Worm (Caenorhabditis elegans): ENCODE data around the gene F49F1.11.

F49F1.11 gene

DNA sequence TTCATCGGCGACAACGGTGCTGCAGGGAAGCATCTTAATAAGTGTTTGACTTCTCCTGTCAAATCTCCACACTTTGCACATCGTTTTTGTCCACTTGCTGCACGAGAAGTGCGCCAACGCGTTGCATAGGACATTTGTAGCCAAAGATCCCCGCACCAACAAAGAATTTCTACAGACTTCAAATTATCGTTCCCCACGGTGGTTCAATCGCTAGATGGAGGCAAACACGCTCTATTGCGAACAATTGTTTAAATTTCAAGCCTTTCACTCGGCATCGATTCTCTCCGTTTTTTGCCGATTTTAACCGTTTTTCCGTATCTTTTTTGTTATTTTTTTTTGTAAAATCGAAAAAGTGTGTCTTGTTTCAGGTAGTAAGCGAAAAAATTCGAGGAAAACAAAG lies 38.8 kb upstream of the F49F1.11 start:
- 0 out of 2 replicates have a peak, but pooled peaks have one; percentile 25 for TF ChIP-seq hmg-1.1 (GFP tag; IDR thresholded peaks at IDR 0.05)
- TF ChIP-seq lin-38 (GFP tag; IDR thresholded peaks at IDR 0.05), result peak; percentile 87

DNA sequence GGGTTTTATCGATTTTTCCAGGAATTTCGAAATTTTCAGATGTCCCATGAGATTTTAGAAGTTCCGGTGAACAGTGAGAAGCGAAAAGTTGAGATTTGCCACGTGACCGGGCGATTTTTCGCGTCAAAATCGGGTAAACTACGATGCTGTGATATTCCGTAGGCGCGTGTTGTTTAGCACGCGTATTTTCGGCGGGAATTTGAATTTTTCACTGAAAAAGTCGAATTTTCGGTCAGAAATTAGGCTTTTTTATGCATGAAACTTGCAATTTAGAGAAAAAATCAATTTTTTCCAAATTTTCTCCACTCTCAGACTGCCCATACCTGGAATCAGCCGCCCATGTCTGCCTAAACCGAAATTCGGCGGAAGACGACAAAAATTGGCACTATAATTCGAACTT lies 37.2 kb upstream of the F49F1.11 start, which contains the start of gene tsen-34:
tsen-34 (plus strand) TSS at position 34 of the 400 bp plus-strand sequence.
- TF ChIP-seq pqm-1 (tag; optimal IDR thresholded peaks at IDR 0.05) (no peak), daf-16 (GFP tag; optimal IDR thresholded peaks at IDR 0.05) (no peak), daf-16 (tag; optimal IDR thresholded peaks at IDR 0.05) (no peak), Y48G9A.11 (GFP tag; IDR thresholded peaks at IDR 0.05) (0 out of 2 replicates have a peak, but pooled peaks have one; percentile 19), daf-12 (tag; optimal IDR thresholded peaks at IDR 0.05) (no peak)

DNA sequence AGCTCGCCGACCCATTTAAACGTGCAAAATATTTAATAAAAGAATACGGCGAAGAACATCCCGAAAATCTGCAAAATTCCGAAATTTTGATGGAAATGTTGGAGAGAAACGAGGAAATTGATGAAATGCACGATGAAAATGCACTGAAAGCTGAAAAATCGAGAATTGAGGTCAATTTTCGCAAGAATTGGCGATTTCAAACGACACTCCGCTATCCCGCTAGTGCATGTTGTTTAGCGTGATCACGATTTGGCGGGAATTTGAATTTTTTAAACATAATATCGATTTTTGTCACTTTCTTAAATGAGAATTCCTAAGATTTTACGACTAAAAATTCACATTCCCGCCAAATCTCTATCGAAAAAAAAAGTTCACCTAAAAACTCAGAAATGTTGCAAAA lies 36.3 kb upstream of the F49F1.11 start:
- peak; percentile 89 for TF ChIP-seq Y48G9A.11 (GFP tag; IDR thresholded peaks at IDR 0.05)
- TF ChIP-seq ceh-82 (tag; optimal IDR thresholded peaks at IDR 0.05), result no peak

DNA sequence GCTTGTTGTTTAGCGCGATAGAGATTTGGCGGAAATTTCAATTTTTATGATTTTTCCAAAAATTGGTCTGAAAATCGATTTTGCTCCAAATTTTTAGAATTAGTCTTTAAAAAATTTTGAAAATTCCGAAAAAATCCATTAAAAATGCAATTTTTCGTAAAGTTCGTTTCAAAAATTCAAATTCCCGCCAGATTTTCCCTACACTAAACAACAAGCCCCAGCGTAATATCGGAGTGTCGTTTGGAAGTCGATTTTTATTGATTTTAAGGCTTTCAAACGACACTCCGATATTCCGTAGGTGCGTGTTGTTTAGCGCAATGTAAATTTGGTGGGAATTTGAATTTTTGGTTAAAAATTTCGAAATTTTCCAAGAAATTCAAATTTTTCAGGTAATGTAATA lies 35.4 kb upstream of the F49F1.11 start:
- TF ChIP-seq lin-38 (GFP tag; IDR thresholded peaks at IDR 0.05) (peak; percentile 25; the same call in 1 of the 2 replicates), unc-130 (GFP tag; optimal IDR thresholded peaks at IDR 0.05) (no peak), ceh-44 (GFP tag; IDR thresholded peaks at IDR 0.05) (no peak), ZK337.2 (GFP tag; IDR thresholded peaks at IDR 0.05) (no peak), Y48G9A.11 (GFP tag; IDR thresholded peaks at IDR 0.05) (peak; percentile 97), lim-7 (GFP tag; IDR thresholded peaks at IDR 0.05) (no peak), dve-1 (tag; optimal IDR thresholded peaks at IDR 0.05; ENCODE audit: insufficient read depth) (no peak), F49E8.2 (tag; optimal IDR thresholded peaks at IDR 0.05; ENCODE audit: borderline replicate concordance) (peak; percentile 71), aha-1 (tag) (no peak), mdl-1 (tag; optimal IDR thresholded peaks at IDR 0.05) (no peak), T20F7.1 (GFP tag; optimal IDR thresholded peaks at IDR 0.05) (peak; percentile 19)

DNA sequence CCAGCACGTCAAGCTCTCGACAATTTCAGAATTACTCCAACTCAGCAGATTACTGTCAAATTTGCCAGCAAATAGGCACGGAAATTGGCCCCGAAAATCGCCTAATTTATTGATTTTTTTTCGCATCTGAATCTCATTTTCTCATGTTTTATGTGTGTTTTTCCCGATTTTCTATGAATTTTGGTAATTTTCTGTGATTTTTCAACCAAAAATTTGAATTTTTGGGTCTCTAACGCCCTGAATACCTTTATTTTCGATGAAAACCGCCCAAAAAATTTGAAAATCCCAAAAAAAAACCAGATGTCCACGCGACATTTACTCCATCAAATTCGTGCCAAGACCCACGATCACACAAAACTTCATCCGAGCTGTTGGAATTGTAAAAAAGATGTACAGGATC lies 34.9 kb upstream of the F49F1.11 start, which contains the start of gene dnj-15:
dnj-15 (plus strand) TSS at position 301 of the 400 bp plus-strand sequence.
- no peak for TF ChIP-seq ZK337.2 (GFP tag; IDR thresholded peaks at IDR 0.05)
- no peak for TF ChIP-seq hif-1 (tag; optimal IDR thresholded peaks at IDR 0.05)
- TF ChIP-seq snpc-4 (tag; optimal IDR thresholded peaks at IDR 0.05), result no peak
- no peak for TF ChIP-seq mdl-1 (tag; optimal IDR thresholded peaks at IDR 0.05)
- no peak for TF ChIP-seq pha-4 (GFP tag; IDR thresholded peaks at IDR 0.05)
- no peak for TF ChIP-seq pha-4 (tag; optimal IDR thresholded peaks at IDR 0.05)
- no peak for TF ChIP-seq nhr-48 (tag; optimal IDR thresholded peaks at IDR 0.05)
- no peak for TF ChIP-seq ZK546.5 (tag; optimal IDR thresholded peaks at IDR 0.05)
- no peak for TF ChIP-seq ceh-82 (tag; optimal IDR thresholded peaks at IDR 0.05)
- no peak for TF ChIP-seq mes-2 (tag; optimal IDR thresholded peaks at IDR 0.05; ENCODE audit: poor library complexity, severe bottlenecking)
- TF ChIP-seq lin-15B (tag; optimal IDR thresholded peaks at IDR 0.05), result no peak
- TF ChIP-seq lir-3 (tag; optimal IDR thresholded peaks at IDR 0.05), result no peak

DNA sequence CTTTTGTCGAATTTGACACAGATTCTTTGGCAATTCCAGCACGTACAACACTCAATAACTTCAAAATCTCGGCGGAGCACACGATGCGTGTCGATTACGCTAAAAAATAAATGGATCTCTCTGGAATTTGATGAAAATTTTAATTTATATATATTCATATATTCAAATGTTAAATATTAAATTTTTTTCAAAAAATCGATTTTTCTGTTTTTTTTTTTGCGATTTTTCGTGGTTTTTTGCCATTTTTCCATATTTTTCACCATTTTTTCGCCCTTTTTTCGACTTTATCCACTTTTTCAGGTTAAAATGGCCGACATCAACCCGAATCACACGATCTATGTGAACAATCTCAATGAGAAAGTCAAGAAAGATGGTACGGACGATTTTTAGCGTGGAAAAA lies 32.6 kb upstream of the F49F1.11 start, which contains the start of gene rnp-3:
rnp-3 (plus strand) TSS at position 301 of the 400 bp plus-strand sequence.
- TF ChIP-seq ama-1 (optimal IDR thresholded peaks at IDR 0.05) (no peak), tag-97 (GFP tag; IDR thresholded peaks at IDR 0.05) (no peak), D1046.2 (GFP tag; IDR thresholded peaks at IDR 0.05) (no peak), tra-1 (GFP tag; IDR thresholded peaks at IDR 0.05) (no peak), mep-1 (tag; optimal IDR thresholded peaks at IDR 0.05) (no peak), egl-43 (GFP tag; IDR thresholded peaks at IDR 0.05) (no peak), daf-16 (GFP tag; optimal IDR thresholded peaks at IDR 0.05) (no peak), daf-16 (tag; optimal IDR thresholded peaks at IDR 0.05) (no peak), pqm-1 (tag; optimal IDR thresholded peaks at IDR 0.05) (no peak), unc-130 (GFP tag; optimal IDR thresholded peaks at IDR 0.05) (no peak), hif-1 (tag; optimal IDR thresholded peaks at IDR 0.05) (no peak), ceh-82 (tag; optimal IDR thresholded peaks at IDR 0.05) (no peak), nhr-42 (GFP tag; IDR thresholded peaks at IDR 0.05) (no peak), madf-5 (GFP tag; IDR thresholded peaks at IDR 0.05) (no peak)

All from whole organism, L4 larva.